Fruit fly (Drosophila melanogaster) whole organism, embryonic: Measurements from ENCODE around the gene CG6254.
A peak's percentile ranks its signal among the peaks of the same experiment; 100 is the strongest.

Experiments used
- Abd-B ChIP-seq: fragments of 200-800 bp; sonication (Bioruptor generic); optimal IDR thresholded peaks from 2 replicates; lab custom pipeline; 2018; ENCODE audit warnings: missing biosample characterization, mild to moderate bottlenecking, missing genetic modification characterization, moderate library complexity
- CG10654 ChIP-seq: fragments of 200-800 bp; sonication (Bioruptor generic); optimal IDR thresholded peaks from 2 replicates; lab custom pipeline; 2016; ENCODE audit warnings: missing biosample characterization, missing genetic modification characterization
- CG11398 ChIP-seq: fragments of 200-800 bp; sonication (Bioruptor generic); optimal IDR thresholded peaks from 2 replicates; lab custom pipeline; 2016; ENCODE audit warnings: missing biosample characterization, missing genetic modification characterization
- CG14014 ChIP-seq: fragments of 200-800 bp; sonication (Bioruptor generic); IDR thresholded peaks from 2 replicates; pipeline ENCODE4 v1.3.6; 2022; ENCODE audit warnings: missing biosample characterization, missing genetic modification characterization
- CG16815 ChIP-seq: fragments of 200-800 bp; sonication (Bioruptor generic); optimal IDR thresholded peaks from 3 replicates; lab custom pipeline; 2017; ENCODE audit warnings: missing biosample characterization, mild to moderate bottlenecking, missing genetic modification characterization
- CG17186 ChIP-seq: fragments of 200-800 bp; sonication (Bioruptor generic); optimal IDR thresholded peaks from 3 replicates; lab custom pipeline; 2017; ENCODE audit warnings: missing biosample characterization, missing genetic modification reagents, missing genetic modification characterization
- CG1792 ChIP-seq: fragments of 200-800 bp; sonication (Bioruptor generic); optimal IDR thresholded peaks from 2 replicates; lab custom pipeline; 2016; ENCODE audit warnings: missing biosample characterization, missing genetic modification characterization
- CG18619 ChIP-seq: fragments of 200-800 bp; sonication (Bioruptor generic); optimal IDR thresholded peaks from 3 replicates; lab custom pipeline; 2017; ENCODE audit warnings: missing biosample characterization, mild to moderate bottlenecking, missing genetic modification characterization
- CG32767 ChIP-seq: fragments of 200-800 bp; sonication (Bioruptor generic); IDR thresholded peaks from 2 replicates; pipeline ENCODE4 v1.3.6; 2022; ENCODE audit warnings: missing biosample characterization, missing genetic modification characterization
- CG3281 ChIP-seq: fragments of 200-800 bp; sonication (Bioruptor generic); optimal IDR thresholded peaks from 3 replicates; lab custom pipeline; 2017; ENCODE audit warnings: missing biosample characterization, mild to moderate bottlenecking, missing genetic modification characterization
- CG33213 ChIP-seq: fragments of 200-800 bp; sonication (Bioruptor generic); optimal IDR thresholded peaks from 3 replicates; lab custom pipeline; 2016; ENCODE audit warnings: missing biosample characterization, missing genetic modification characterization
- CG3847 ChIP-seq: fragments of 200-800 bp; sonication (Bioruptor generic); IDR thresholded peaks from 2 replicates; pipeline ENCODE4 v1.3.6; 2022; ENCODE audit warnings: missing biosample characterization, missing genetic modification characterization
- CG4854 ChIP-seq: fragments of 200-800 bp; sonication (Bioruptor generic); optimal IDR thresholded peaks from 2 replicates; lab custom pipeline; 2016; ENCODE audit warnings: missing biosample characterization, missing genetic modification characterization, inconsistent platforms
- CG6765 ChIP-seq: fragments of 200-800 bp; sonication (Bioruptor generic); optimal IDR thresholded peaks from 3 replicates; lab custom pipeline; 2017; ENCODE audit warnings: missing biosample characterization, mild to moderate bottlenecking, missing genetic modification characterization
- CG8290 ChIP-seq, 3 experiments: fragments of 200-800 bp; sonication (Bioruptor generic); optimal IDR thresholded peaks; 2 replicates each; lab custom pipeline; 2016 to 2019; ENCODE audit warnings: missing biosample characterization in 3 of 3, missing genetic modification characterization in 3 of 3, mild to moderate bottlenecking in 2 of 3, moderate library complexity in 1 of 3
- CG8765 ChIP-seq: fragments of 200-800 bp; sonication (Bioruptor generic); IDR thresholded peaks from 2 replicates; pipeline ENCODE4 v1.3.6; 2022; ENCODE audit warnings: missing biosample characterization, missing genetic modification characterization
- Dad ChIP-seq: fragments of 200-800 bp; sonication (Bioruptor generic); optimal IDR thresholded peaks from 3 replicates; lab custom pipeline; 2016; ENCODE audit warnings: missing biosample characterization, missing genetic modification characterization
- Dek ChIP-seq: fragments of 200-800 bp; sonication (Bioruptor generic); optimal IDR thresholded peaks from 3 replicates; lab custom pipeline; 2019; ENCODE audit warnings: missing biosample characterization, mild to moderate bottlenecking, missing genetic modification characterization, moderate library complexity
- HHEX ChIP-seq: fragments of 200-800 bp; sonication (Bioruptor generic); optimal IDR thresholded peaks from 3 replicates; lab custom pipeline; 2017; ENCODE audit warnings: missing biosample characterization, mild to moderate bottlenecking, missing genetic modification characterization, missing genetic modification reagents
- Kr ChIP-seq: fragments of 200-800 bp; sonication (Bioruptor generic); optimal IDR thresholded peaks from 2 replicates; lab custom pipeline; 2017; ENCODE audit warnings: missing biosample characterization, mild to moderate bottlenecking, missing genetic modification characterization
- Lhr ChIP-seq: fragments of 200-800 bp; sonication (Bioruptor generic); optimal IDR thresholded peaks from 3 replicates; lab custom pipeline; 2017; ENCODE audit warnings: mild to moderate bottlenecking, missing biosample characterization, missing genetic modification reagents, missing genetic modification characterization
- Lpt ChIP-seq: fragments of >200 bp; optimal IDR thresholded peaks from 2 replicates; lab custom pipeline; 2018; ENCODE audit warnings: missing biosample characterization, missing genetic modification characterization
- Pdp1 ChIP-seq, 2 experiments: fragments of 200-800 bp; sonication (Bioruptor generic); optimal IDR thresholded peaks; 3 replicates each; lab custom pipeline; 2016; ENCODE audit warnings: missing biosample characterization in 2 of 2, missing genetic modification characterization in 2 of 2, mild to moderate bottlenecking in 1 of 2, moderate library complexity in 1 of 2
- Ptx1 ChIP-seq: fragments of 200-800 bp; sonication (Bioruptor generic); IDR thresholded peaks from 2 replicates; pipeline ENCODE4 v1.3.6; 2022; ENCODE audit warnings: missing biosample characterization, missing genetic modification characterization
- Spps ChIP-seq: fragments of 200-800 bp; sonication (Bioruptor generic); optimal IDR thresholded peaks from 2 replicates; lab custom pipeline; 2018; ENCODE audit warnings: missing biosample characterization, mild to moderate bottlenecking, missing genetic modification characterization
- Usf ChIP-seq: fragments of 200-800 bp; sonication (Bioruptor generic); optimal IDR thresholded peaks from 2 replicates; lab custom pipeline; 2017; ENCODE audit warnings: missing genotype, missing biosample characterization, missing genetic modification characterization
- cad ChIP-seq: fragments of >200 bp; optimal IDR thresholded peaks from 2 replicates; lab custom pipeline; 2017; ENCODE audit warnings: missing biosample characterization, missing genetic modification characterization
- dmrt11E ChIP-seq: fragments of 200-800 bp; sonication (Bioruptor generic); optimal IDR thresholded peaks from 3 replicates; lab custom pipeline; 2018; ENCODE audit warnings: missing biosample characterization, mild to moderate bottlenecking, missing genetic modification characterization, moderate library complexity
- eyg ChIP-seq: fragments of 200-800 bp; sonication (Bioruptor generic); optimal IDR thresholded peaks from 3 replicates; lab custom pipeline; 2016; ENCODE audit warnings: missing biosample characterization, missing genetic modification characterization
- gsb-n ChIP-seq: fragments of 200-800 bp; sonication (Bioruptor generic); optimal IDR thresholded peaks from 3 replicates; lab custom pipeline; 2018; ENCODE audit warnings: missing biosample characterization, mild to moderate bottlenecking, missing genetic modification characterization
- ham ChIP-seq: fragments of 200-800 bp; sonication (Bioruptor generic); IDR thresholded peaks from 2 replicates; pipeline ENCODE4 v1.3.6; 2022; ENCODE audit warnings: missing biosample characterization, missing genetic modification characterization
- kay ChIP-seq: fragments of 200-800 bp; sonication (Bioruptor generic); optimal IDR thresholded peaks from 2 replicates; lab custom pipeline; 2016; ENCODE audit warnings: missing biosample characterization, missing genetic modification characterization
- klu ChIP-seq: fragments of 200-800 bp; sonication (Bioruptor generic); IDR thresholded peaks from 2 replicates; pipeline ENCODE4 v1.3.6; 2022; ENCODE audit warnings: missing biosample characterization, missing genetic modification characterization
- lmd ChIP-seq: fragments of 200-800 bp; sonication (Bioruptor generic); IDR thresholded peaks from 2 replicates; pipeline ENCODE4 v1.3.6; 2022; ENCODE audit warnings: missing biosample characterization, missing genetic modification characterization
- mirr ChIP-seq: fragments of 200-800 bp; sonication (Bioruptor generic); optimal IDR thresholded peaks from 3 replicates; lab custom pipeline; 2018; ENCODE audit warnings: missing biosample characterization, mild to moderate bottlenecking, missing genetic modification characterization
- pum ChIP-seq: fragments of 200-800 bp; sonication (Bioruptor generic); optimal IDR thresholded peaks from 2 replicates; lab custom pipeline; 2016; ENCODE audit warnings: missing biosample characterization, missing genetic modification characterization
- pzg ChIP-seq: fragments of 200-800 bp; sonication (Bioruptor generic); optimal IDR thresholded peaks from 3 replicates; lab custom pipeline; 2018; ENCODE audit warnings: missing biosample characterization, mild to moderate bottlenecking, missing genetic modification characterization, moderate library complexity
- repo ChIP-seq: fragments of 200-800 bp; sonication (Bioruptor generic); optimal IDR thresholded peaks from 2 replicates; lab custom pipeline; 2016; ENCODE audit warnings: missing biosample characterization, missing genetic modification characterization
- run ChIP-seq: fragments of 200-800 bp; sonication (Bioruptor generic); optimal IDR thresholded peaks from 3 replicates; lab custom pipeline; 2018; ENCODE audit warnings: missing biosample characterization, mild to moderate bottlenecking, missing genetic modification characterization
- sc ChIP-seq, 3 experiments: fragments of >200 bp in 2 of 3; fragments of 200-800 bp in 1 of 3; sonication (Bioruptor generic) in 1 of 3; optimal IDR thresholded peaks; 2 replicates in 2 of 3; 3 replicates in 1 of 3; lab custom pipeline; 2017; ENCODE audit warnings: mild to moderate bottlenecking in 1 of 3, missing biosample characterization in 1 of 3, missing genetic modification characterization in 1 of 3, missing genetic modification reagents in 1 of 3
- scrt ChIP-seq: fragments of 200-800 bp; sonication (Bioruptor generic); optimal IDR thresholded peaks from 2 replicates; lab custom pipeline; 2018; ENCODE audit warnings: missing biosample characterization, mild to moderate bottlenecking, missing genetic modification characterization, moderate library complexity
- sens-2 ChIP-seq: fragments of 200-800 bp; sonication (Bioruptor generic); IDR thresholded peaks from 2 replicates; pipeline ENCODE4 v1.3.6; 2022; ENCODE audit warnings: missing biosample characterization, missing genetic modification characterization
- seq ChIP-seq: fragments of 200-800 bp; sonication (Bioruptor generic); IDR thresholded peaks from 2 replicates; pipeline ENCODE4 v1.3.6; 2022; ENCODE audit warnings: missing biosample characterization, missing genetic modification characterization
- sima ChIP-seq: fragments of 200-800 bp; sonication (Bioruptor generic); optimal IDR thresholded peaks from 2 replicates; lab custom pipeline; 2016; ENCODE audit warnings: missing biosample characterization, missing genetic modification characterization
- sna ChIP-seq: fragments of 200-800 bp; sonication (Bioruptor generic); IDR thresholded peaks from 2 replicates; pipeline ENCODE4 v1.3.6; 2022; ENCODE audit warnings: missing biosample characterization, missing genetic modification characterization; ENCODE audit not compliant: partially characterized antibody
- sob ChIP-seq: fragments of 200-800 bp; sonication (Bioruptor generic); IDR thresholded peaks from 2 replicates; pipeline ENCODE4 v1.3.6; 2022; ENCODE audit warnings: missing biosample characterization, missing genetic modification characterization
- stc ChIP-seq: fragments of 200-800 bp; sonication (Bioruptor generic); IDR thresholded peaks from 2 replicates; pipeline ENCODE4 v1.3.6; 2022; ENCODE audit warnings: missing biosample characterization, missing genetic modification characterization
- trem ChIP-seq: fragments of 200-800 bp; optimal IDR thresholded peaks from 3 replicates; lab custom pipeline; 2019; ENCODE audit warnings: missing biosample characterization, mild to moderate bottlenecking, missing genetic modification characterization, moderate library complexity
- zen ChIP-seq: fragments of 200-800 bp; sonication (Bioruptor generic); optimal IDR thresholded peaks from 3 replicates; lab custom pipeline; 2018; ENCODE audit warnings: missing biosample characterization, mild to moderate bottlenecking, missing genetic modification characterization, moderate library complexity

The CG6254 gene

DNA sequence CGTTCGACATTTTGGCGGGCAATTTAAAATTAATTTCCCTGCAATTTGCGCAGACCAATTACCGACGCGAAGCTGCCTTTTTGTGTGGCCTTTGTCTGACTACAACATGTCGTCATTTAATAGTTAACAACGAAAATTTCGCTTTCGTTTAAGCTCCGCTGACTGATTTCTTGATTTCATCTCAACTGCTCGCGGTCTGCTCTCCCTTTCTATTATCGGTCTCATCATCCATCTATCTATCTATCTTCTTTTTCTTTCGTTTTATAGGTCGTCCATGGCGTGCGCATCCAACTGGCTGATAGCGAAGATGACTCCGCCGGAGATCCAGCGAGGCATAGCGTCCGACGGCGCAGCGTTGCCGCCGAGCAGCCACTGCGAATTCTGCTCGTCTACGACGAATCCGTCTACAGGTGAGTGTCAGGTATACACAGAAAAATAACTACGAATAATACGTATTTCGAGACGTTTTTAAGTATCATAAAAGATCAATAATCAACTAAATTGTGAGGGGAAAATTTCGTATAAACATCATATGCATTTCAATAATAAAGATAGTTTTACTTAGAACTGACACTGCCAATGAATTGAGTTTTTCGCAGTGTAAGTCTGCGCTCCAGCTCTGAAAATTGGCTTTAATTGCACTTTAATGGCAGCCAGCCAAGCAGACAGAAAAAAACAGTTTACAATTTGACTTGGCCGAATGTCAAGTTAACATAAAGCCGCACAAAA is 7.0 kb downstream of the CG6254 start (continued):
- TF ChIP-seq CG10654 (GFP tag; lab: Kevin White, UChicago), result no peak
- no peak for TF ChIP-seq zen
- peak; percentile 67 for TF ChIP-seq Ptx1 (GFP tag; lab: Robert Waterston, UW)
- TF ChIP-seq CG4854 (GFP tag; lab: Kevin White, UChicago), result no peak
- no peak for TF ChIP-seq scrt (GFP tag; lab: Kevin White, UChicago)
- no peak for TF ChIP-seq Usf
- no peak for TF ChIP-seq CG33213 (GFP tag; lab: Kevin White, UChicago)
- TF ChIP-seq stc, result peak; percentile 24; the same call in 1 of the 2 replicates
- TF ChIP-seq CG17186 (GFP tag; lab: Kevin White, UChicago), result no peak
- TF ChIP-seq sc (optimal IDR thresholded peaks at IDR 0.05; lab: Kevin White, UChicago), result no peak
- no peak for TF ChIP-seq sc (GFP tag; optimal IDR thresholded peaks at IDR 0.05; lab: Kevin White, UChicago)
- peak; percentile 19; the same call in 1 of the 2 replicates for TF ChIP-seq seq (GFP tag; lab: Robert Waterston, UW)
- peak in 1 of 2 experiments; percentile 23 for TF ChIP-seq Pdp1 (GFP tag; optimal IDR thresholded peaks at IDR 0.05; lab: Kevin White, UChicago)
- no peak for TF ChIP-seq CG11398 (GFP tag; lab: Kevin White, UChicago)
- no peak for TF ChIP-seq CG6765 (GFP tag; lab: Kevin White, UChicago)
- no peak for TF ChIP-seq dmrt11E
- TF ChIP-seq Lhr, result no peak
- TF ChIP-seq kay, result no peak
- TF ChIP-seq sna, result no peak
- TF ChIP-seq CG32767, result peak; percentile 15; the same call in 1 of the 2 replicates
- TF ChIP-seq repo (GFP tag; lab: Kevin White, UChicago), result no peak
- no peak for TF ChIP-seq gsb-n (tag; lab: Kevin White, UChicago)
- no peak for TF ChIP-seq Kr (GFP tag; lab: Kevin White, UChicago)
- TF ChIP-seq CG8290 (GFP tag; optimal IDR thresholded peaks at IDR 0.05; lab: Kevin White, UChicago), result no peak
- no peak for TF ChIP-seq CG8290 (tag; optimal IDR thresholded peaks at IDR 0.05; lab: Kevin White, UChicago)
- no peak for TF ChIP-seq CG16815 (GFP tag; lab: Kevin White, UChicago)
- 0 out of 2 replicates have a peak, but pooled peaks have one; percentile 40 for TF ChIP-seq lmd (GFP tag; lab: Robert Waterston, UW)
- no peak for TF ChIP-seq Dad
- peak; percentile 48; the same call in 1 of the 2 replicates for TF ChIP-seq sob (GFP tag; lab: Robert Waterston, UW)
- no peak for TF ChIP-seq sima (GFP tag; lab: Kevin White, UChicago)
- no peak for TF ChIP-seq Dek
- no peak for TF ChIP-seq eyg (GFP tag; lab: Kevin White, UChicago)
- TF ChIP-seq trem (tag; lab: Kevin White, UChicago), result no peak
- TF ChIP-seq CG3847 (GFP tag; lab: Robert Waterston, UW), result no peak
- no peak for TF ChIP-seq CG18619 (GFP tag; lab: Kevin White, UChicago)
- TF ChIP-seq Lpt (GFP tag; lab: Kevin White, UChicago), result no peak
- TF ChIP-seq pum (GFP tag; lab: Kevin White, UChicago), result peak; percentile 20
- no peak for TF ChIP-seq pzg (GFP tag; lab: Kevin White, UChicago)
- TF ChIP-seq CG14014 (GFP tag; lab: Robert Waterston, UW), result peak; percentile 49; the same call in 1 of the 2 replicates
- no peak for TF ChIP-seq ham
- no peak for TF ChIP-seq mirr
- peak; percentile 18 for TF ChIP-seq Abd-B
- TF ChIP-seq CG3281 (GFP tag; lab: Kevin White, UChicago), result peak; percentile 0
- no peak for TF ChIP-seq CG1792 (GFP tag; lab: Kevin White, UChicago)
- TF ChIP-seq Spps (tag; lab: Kevin White, UChicago), result no peak
- TF ChIP-seq klu (GFP tag; lab: Robert Waterston, UW), result no peak
- TF ChIP-seq HHEX (GFP tag; lab: Kevin White, UChicago), result peak; percentile 34
- TF ChIP-seq CG8765 (GFP tag; lab: Robert Waterston, UW), result no peak
- TF ChIP-seq run (tag; lab: Kevin White, UChicago), result peak; percentile 26
- 0 out of 2 replicates have a peak, but pooled peaks have one; percentile 31 for TF ChIP-seq sens-2 (GFP tag; lab: Robert Waterston, UW)
- no peak for TF ChIP-seq cad
